Fruit fly (Drosophila melanogaster): ENCODE measurements around the gene Tpi.

The Tpi gene

DNA sequence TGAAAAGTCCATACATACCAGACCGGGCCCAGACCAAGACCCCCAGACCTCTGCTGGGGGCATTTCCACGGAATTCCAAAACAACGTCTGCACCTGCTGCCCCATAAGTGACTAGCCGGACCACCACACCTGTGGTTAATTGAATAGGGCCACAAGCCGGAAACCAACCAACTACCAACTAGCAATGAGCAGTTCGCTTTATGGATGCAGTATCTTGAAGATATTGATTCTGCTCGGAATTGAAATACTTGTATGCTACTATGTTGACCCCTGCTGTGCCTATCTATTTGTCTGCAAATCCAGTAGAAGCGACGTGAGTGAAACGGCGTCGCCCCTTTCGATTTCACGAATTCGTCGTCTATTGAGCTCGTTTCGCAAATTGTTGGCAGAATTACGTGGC is 38.5 kb downstream of the Tpi start (continued):
- 0 out of 2 replicates have a peak, but pooled peaks have one; percentile 8 for TF ChIP-seq CG14014 (GFP tag; IDR thresholded peaks at IDR 0.05)
- TF ChIP-seq Dll (GFP tag; IDR thresholded peaks at IDR 0.05; ENCODE audit: partially characterized antibody): no peak
- peak; percentile 18 for TF ChIP-seq CG12769 (tag; optimal IDR thresholded peaks at IDR 0.05)
- TF ChIP-seq twi (tag; optimal IDR thresholded peaks at IDR 0.05): no peak
- peak; percentile 38; the same call in 1 of the 3 replicates for TF ChIP-seq tgo (GFP tag; IDR thresholded peaks at IDR 0.05)
- TF ChIP-seq Mes4 (GFP tag; optimal IDR thresholded peaks at IDR 0.05): no peak
- peak; percentile 25 for TF ChIP-seq Antp (GFP tag; optimal IDR thresholded peaks at IDR 0.05)
- TF ChIP-seq CG7745 (tag; optimal IDR thresholded peaks at IDR 0.05): no peak
- TF ChIP-seq sens (GFP tag): peak; percentile 82
- TF ChIP-seq Gug (GFP tag; IDR thresholded peaks at IDR 0.05): peak; percentile 16; the same call in 1 of the 4 replicates
- no peak for TF ChIP-seq CG8290 (GFP tag; optimal IDR thresholded peaks at IDR 0.05)
- peak in 1 of 2 experiments; percentile 59 for TF ChIP-seq CG8290 (tag; optimal IDR thresholded peaks at IDR 0.05)
- 0 out of 3 replicates have a peak, but pooled peaks have one; percentile 26 for TF ChIP-seq so (GFP tag; IDR thresholded peaks at IDR 0.05)
- peak; percentile 24 for TF ChIP-seq lilli (GFP tag; optimal IDR thresholded peaks at IDR 0.05)
- TF ChIP-seq Tbp (GFP tag; optimal IDR thresholded peaks at IDR 0.05): no peak
- no peak for TF ChIP-seq bcd (GFP tag; optimal IDR thresholded peaks at IDR 0.05)
- no peak for TF ChIP-seq Ada2b (GFP tag; IDR thresholded peaks at IDR 0.05)
- no peak for TF ChIP-seq run (tag; optimal IDR thresholded peaks at IDR 0.05)
- no peak for TF ChIP-seq pan (optimal IDR thresholded peaks at IDR 0.05)
- TF ChIP-seq pan (GFP tag; optimal IDR thresholded peaks at IDR 0.05 in 1 of 2, IDR thresholded peaks at IDR 0.05 in 1 of 2): peak in 1 of 2 experiments; percentile 40
- no peak for TF ChIP-seq Atf-2 (GFP tag; optimal IDR thresholded peaks at IDR 0.05)
- TF ChIP-seq Sox102F (GFP tag; optimal IDR thresholded peaks at IDR 0.05): peak; percentile 23
- peak; percentile 12 for TF ChIP-seq CG7839 (tag; optimal IDR thresholded peaks at IDR 0.05)
- TF ChIP-seq gem (tag; optimal IDR thresholded peaks at IDR 0.05): peak; percentile 25
- TF ChIP-seq Med (GFP tag): peak; percentile 80
- TF ChIP-seq zen (tag; optimal IDR thresholded peaks at IDR 0.05): no peak
- TF ChIP-seq dmrt99B (tag; optimal IDR thresholded peaks at IDR 0.05): peak; percentile 39
- TF ChIP-seq bab2 (GFP tag; optimal IDR thresholded peaks at IDR 0.05): peak; percentile 17
- peak; percentile 22 for TF ChIP-seq CG2678 (tag; optimal IDR thresholded peaks at IDR 0.05)
- TF ChIP-seq ranshi (GFP tag; IDR thresholded peaks at IDR 0.05): peak; percentile 46; the same call in 1 of the 2 replicates
- peak; percentile 39 for TF ChIP-seq sisA (GFP tag; IDR thresholded peaks at IDR 0.05)
- no peak for TF ChIP-seq CG9876 (GFP tag; optimal IDR thresholded peaks at IDR 0.05)
- TF ChIP-seq CG17359 (tag; optimal IDR thresholded peaks at IDR 0.05): peak; percentile 18
- peak; percentile 27; the same call in 1 of the 3 replicates for TF ChIP-seq Aef1 (GFP tag; IDR thresholded peaks at IDR 0.05)
- TF ChIP-seq dpn (GFP tag; optimal IDR thresholded peaks at IDR 0.05): peak; percentile 16 to 24
- no peak for TF ChIP-seq prd (optimal IDR thresholded peaks at IDR 0.05)
- TF ChIP-seq prd (GFP tag; IDR thresholded peaks at IDR 0.05): peak; percentile 56; the same call in 1 of the 3 replicates
- peak; percentile 38 for TF ChIP-seq CG6689 (GFP tag; IDR thresholded peaks at IDR 0.05)
- TF ChIP-seq CG9932 (GFP tag; IDR thresholded peaks at IDR 0.05): peak; percentile 45
- peak; percentile 17 for TF ChIP-seq Xbp1 (GFP tag; optimal IDR thresholded peaks at IDR 0.05)
- no peak for TF ChIP-seq vfl (GFP tag; optimal IDR thresholded peaks at IDR 0.05)
- TF ChIP-seq Dip3 (GFP tag; optimal IDR thresholded peaks at IDR 0.05): peak; percentile 46
- peak; percentile 7 for TF ChIP-seq lab (GFP tag; optimal IDR thresholded peaks at IDR 0.05)
- TF ChIP-seq ind (GFP tag; optimal IDR thresholded peaks at IDR 0.05): peak; percentile 42
- TF ChIP-seq Ptx1 (GFP tag; IDR thresholded peaks at IDR 0.05): peak; percentile 46
- TF ChIP-seq gce (GFP tag; IDR thresholded peaks at IDR 0.05): no peak
- TF ChIP-seq Meics (GFP tag; optimal IDR thresholded peaks at IDR 0.05): peak; percentile 1
- TF ChIP-seq bsh (GFP tag; optimal IDR thresholded peaks at IDR 0.05): peak in 1 of 2 experiments; percentile 58
- no peak for TF ChIP-seq tll (GFP tag; optimal IDR thresholded peaks at IDR 0.05)
- TF ChIP-seq CG32532 (GFP tag; IDR thresholded peaks at IDR 0.05): peak; percentile 39; the same call in 1 of the 2 replicates
- TF ChIP-seq E2f1 (GFP tag; IDR thresholded peaks at IDR 0.05): peak; percentile 13; the same call in 1 of the 2 replicates
- peak; percentile 53; the same call in 1 of the 3 replicates for TF ChIP-seq zfh1 (GFP tag; IDR thresholded peaks at IDR 0.05)
